Fruit fly (Drosophila melanogaster): ENCODE data around the gene CG15211.

The CG15211 gene

dm6 chrX:10756026-10756561 lies 16.2 kb upstream of the CG15211 start:
- peak; percentile 13 for TF ChIP-seq CG9948 (tag; optimal IDR thresholded peaks at IDR 0.05)
- TF ChIP-seq CG13204 (GFP tag; optimal IDR thresholded peaks at IDR 0.05) = no peak
- TF ChIP-seq gl (tag; optimal IDR thresholded peaks at IDR 0.05) = no peak
- TF ChIP-seq CG8159 (tag; optimal IDR thresholded peaks at IDR 0.05) = peak; percentile 70
- peak; percentile 18 for TF ChIP-seq CG17806 (tag; optimal IDR thresholded peaks at IDR 0.05)
- TF ChIP-seq CG15710 (tag; optimal IDR thresholded peaks at IDR 0.05) = peak; percentile 12
- TF ChIP-seq CG8301 (tag; optimal IDR thresholded peaks at IDR 0.05) = peak; percentile 4

- TF ChIP-seq CG13204 (GFP tag; optimal IDR thresholded peaks at IDR 0.05) (no peak), Pif1A (GFP tag; optimal IDR thresholded peaks at IDR 0.05) (no peak), fd96Ca (GFP tag; IDR thresholded peaks at IDR 0.05) (0 out of 3 replicates have a peak, but pooled peaks have one; percentile 14)
These were observed 14.7 kb upstream of the CG15211 start, which contains the start of gene Rph for dm6 chrX:10757616-10758078. Rph (minus strand) TSS chrX:10757666.

DNA sequence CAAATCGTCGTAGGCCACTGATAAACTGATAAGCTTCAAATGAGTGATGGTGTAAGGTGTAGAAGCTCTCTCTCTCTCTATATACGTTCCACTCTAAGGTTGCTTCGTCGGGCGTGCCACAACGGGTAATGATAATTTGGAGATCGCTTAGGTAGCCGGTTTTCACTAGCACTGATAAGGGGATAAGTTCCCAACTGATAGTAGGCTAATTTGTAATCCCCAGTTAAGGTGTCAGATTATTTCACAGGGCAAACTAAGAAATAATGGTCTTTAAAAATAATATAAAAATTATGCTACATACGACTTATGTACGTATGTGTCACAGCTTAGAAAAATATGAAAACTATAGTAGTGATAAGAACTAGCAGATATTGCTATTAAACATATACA lies 9.8 kb upstream of the CG15211 start:
- TF ChIP-seq Ets98B (GFP tag; IDR thresholded peaks at IDR 0.05) (no peak), fd96Ca (GFP tag; IDR thresholded peaks at IDR 0.05) (no peak), gl (tag; optimal IDR thresholded peaks at IDR 0.05) (no peak), CG12605 (GFP tag; IDR thresholded peaks at IDR 0.05) (no peak), EcR (GFP tag; optimal IDR thresholded peaks at IDR 0.05) (no peak), Snoo (tag; optimal IDR thresholded peaks at IDR 0.05) (no peak), CG13204 (GFP tag; optimal IDR thresholded peaks at IDR 0.05) (no peak), CG8301 (tag; optimal IDR thresholded peaks at IDR 0.05) (no peak), CG15710 (tag; optimal IDR thresholded peaks at IDR 0.05) (no peak), CG8159 (tag; optimal IDR thresholded peaks at IDR 0.05) (no peak), CG32121 (GFP tag; IDR thresholded peaks at IDR 0.05) (no peak), CG4496 (GFP tag; IDR thresholded peaks at IDR 0.05) (no peak), CG17806 (tag; optimal IDR thresholded peaks at IDR 0.05) (no peak), rn (GFP tag; IDR thresholded peaks at IDR 0.05) (no peak), Pif1A (GFP tag; optimal IDR thresholded peaks at IDR 0.05) (no peak), CG34367 (tag; optimal IDR thresholded peaks at IDR 0.05) (no peak), CG14655 (GFP tag; optimal IDR thresholded peaks at IDR 0.05) (no peak), D1 (tag; optimal IDR thresholded peaks at IDR 0.05) (no peak)

DNA sequence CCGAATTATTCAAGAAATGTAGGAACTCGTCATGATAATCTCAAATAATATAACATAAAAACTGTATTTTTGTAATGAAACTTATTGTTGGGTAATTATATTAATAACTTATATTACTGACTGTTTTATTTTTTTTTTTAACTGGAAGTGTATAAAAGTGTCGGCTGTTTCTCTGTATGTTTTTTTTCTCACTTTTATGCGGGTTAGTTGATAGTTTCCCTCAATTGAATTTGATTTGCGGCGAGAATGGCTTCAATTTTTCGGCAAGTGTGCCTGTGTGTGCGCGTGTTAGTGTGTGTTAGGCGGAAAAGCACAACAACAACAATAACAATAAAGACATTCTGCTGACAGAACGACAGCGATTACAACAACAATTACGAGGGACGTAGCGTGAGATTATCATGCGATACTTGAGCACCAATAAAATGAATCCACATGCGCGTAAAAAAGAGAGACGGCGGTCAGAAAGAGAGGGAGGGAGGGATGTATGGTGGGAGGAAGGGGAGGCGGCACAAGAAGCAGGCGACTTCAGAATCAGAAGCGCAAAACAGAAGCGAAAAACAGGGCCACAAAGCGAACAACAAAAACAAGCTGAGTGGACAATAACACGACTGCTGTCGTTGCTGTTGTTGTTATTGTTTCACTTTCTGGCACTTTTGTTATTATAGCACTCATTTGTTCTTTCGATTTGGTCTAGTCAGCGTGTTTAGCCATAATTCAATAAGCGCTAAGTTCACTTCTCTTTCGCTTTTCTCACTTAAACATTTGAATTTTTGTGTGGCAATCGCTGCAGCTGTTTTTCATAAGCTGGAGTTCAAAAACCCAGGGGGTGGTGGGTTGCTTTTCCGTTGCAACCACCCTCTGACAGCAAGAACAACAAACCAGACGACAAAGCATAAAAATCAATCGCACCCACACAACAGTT lies 9.1 kb upstream of the CG15211 start:
- no peak for TF ChIP-seq CG10348 (GFP tag; IDR thresholded peaks at IDR 0.05)
- TF ChIP-seq CG17806 (tag; optimal IDR thresholded peaks at IDR 0.05) = no peak
- TF ChIP-seq Pif1A (GFP tag; optimal IDR thresholded peaks at IDR 0.05) = no peak
- TF ChIP-seq CG4496 (GFP tag; IDR thresholded peaks at IDR 0.05) = no peak
- no peak for TF ChIP-seq Pif1B (GFP tag; optimal IDR thresholded peaks at IDR 0.05)
- TF ChIP-seq Ets98B (GFP tag; IDR thresholded peaks at IDR 0.05) = peak; percentile 41; the same call in 1 of the 2 replicates
- TF ChIP-seq EcR (GFP tag; optimal IDR thresholded peaks at IDR 0.05) = peak; percentile 65
- no peak for TF ChIP-seq Snoo (tag; optimal IDR thresholded peaks at IDR 0.05)
- peak; percentile 51 for TF ChIP-seq CG32121 (GFP tag; IDR thresholded peaks at IDR 0.05)
- TF ChIP-seq CG8301 (tag; optimal IDR thresholded peaks at IDR 0.05) = no peak
- TF ChIP-seq CG34367 (tag; optimal IDR thresholded peaks at IDR 0.05) = no peak
- TF ChIP-seq CG14655 (GFP tag; optimal IDR thresholded peaks at IDR 0.05) = no peak
- TF ChIP-seq rn (GFP tag; IDR thresholded peaks at IDR 0.05) = no peak
- peak; percentile 33; the same call in 1 of the 3 replicates for TF ChIP-seq fd96Ca (GFP tag; IDR thresholded peaks at IDR 0.05)
- TF ChIP-seq CG13204 (GFP tag; optimal IDR thresholded peaks at IDR 0.05) = peak; percentile 71
- TF ChIP-seq gl (tag; optimal IDR thresholded peaks at IDR 0.05) = peak; percentile 9
- no peak for TF ChIP-seq D1 (tag; optimal IDR thresholded peaks at IDR 0.05)
- TF ChIP-seq CG8159 (tag; optimal IDR thresholded peaks at IDR 0.05) = no peak
- TF ChIP-seq CG9948 (tag; optimal IDR thresholded peaks at IDR 0.05) = no peak
- no peak for TF ChIP-seq CG15710 (tag; optimal IDR thresholded peaks at IDR 0.05)
- no peak for TF ChIP-seq CG12605 (GFP tag; IDR thresholded peaks at IDR 0.05)

- TF ChIP-seq CG8301 (tag; optimal IDR thresholded peaks at IDR 0.05) (no peak), fd96Ca (GFP tag; IDR thresholded peaks at IDR 0.05) (no peak), Snoo (tag; optimal IDR thresholded peaks at IDR 0.05) (no peak), CG12605 (GFP tag; IDR thresholded peaks at IDR 0.05) (no peak), CG17806 (tag; optimal IDR thresholded peaks at IDR 0.05) (no peak), CG34367 (tag; optimal IDR thresholded peaks at IDR 0.05) (no peak), CG10348 (GFP tag; IDR thresholded peaks at IDR 0.05) (no peak), CG4496 (GFP tag; IDR thresholded peaks at IDR 0.05) (peak; percentile 13; the same call in 1 of the 3 replicates)
These were observed 8.1 kb upstream of the CG15211 start, which contains the start of gene Tango5 for dm6 chrX:10764206-10764605. Tango5 (minus strand) TSS chrX:10764413.

- TF ChIP-seq CG12605 (GFP tag; IDR thresholded peaks at IDR 0.05) (peak; percentile 69), EcR (GFP tag; optimal IDR thresholded peaks at IDR 0.05) (no peak)
These were observed 5.4 kb upstream of the CG15211 start for dm6 chrX:10766976-10767349.
